Fruit fly (Drosophila melanogaster) whole organism, wandering third instar larva: Measurements from ENCODE around the gene CG13766.

Source experiments
- CrebA ChIP-seq: fragments of 200-800 bp; sonication (Bioruptor generic); optimal IDR thresholded peaks from 2 replicates; lab custom pipeline; 2016; ENCODE audit warnings: missing biosample characterization, mild to moderate bottlenecking, missing genetic modification characterization, borderline replicate concordance
- Dfd ChIP-seq: fragments of >200 bp; optimal IDR thresholded peaks from 2 replicates; lab custom pipeline; 2017; ENCODE audit warnings: missing biosample characterization, missing genetic modification characterization
- GATAd ChIP-seq: sonication (Bioruptor generic); optimal IDR thresholded peaks from 2 replicates; lab custom pipeline; 2016; ENCODE audit warnings: missing biosample characterization, missing genetic modification characterization
- HLH106 ChIP-seq: fragments of 200-800 bp; optimal IDR thresholded peaks from 3 replicates; lab custom pipeline; 2019; ENCODE audit warnings: missing biosample characterization, mild to moderate bottlenecking, missing genetic modification characterization, moderate library complexity
- Hnf4 ChIP-seq: fragments of 200-800 bp; sonication (Bioruptor generic); optimal IDR thresholded peaks from 2 replicates; lab custom pipeline; 2016; ENCODE audit warnings: missing biosample characterization, mild to moderate bottlenecking, missing genetic modification characterization
- Hr78 ChIP-seq: fragments of >200 bp; optimal IDR thresholded peaks from 2 replicates; lab custom pipeline; 2017; ENCODE audit warnings: missing biosample characterization, missing genetic modification characterization
- Jra ChIP-seq: sonication (Bioruptor generic); optimal IDR thresholded peaks from 2 replicates; lab custom pipeline; 2016; ENCODE audit warnings: missing biosample characterization, missing genetic modification characterization
- Mio ChIP-seq: sonication (Bioruptor generic); optimal IDR thresholded peaks from 2 replicates; lab custom pipeline; 2016; ENCODE audit warnings: missing biosample characterization, missing genetic modification characterization
- Myc ChIP-seq: fragments of >200 bp; optimal IDR thresholded peaks from 2 replicates; lab custom pipeline; 2017
- N ChIP-seq: fragments of >200 bp; optimal IDR thresholded peaks from 2 replicates; lab custom pipeline; 2018; ENCODE audit warnings: missing biosample characterization, missing external identifiers, missing genetic modification characterization
- OdsH ChIP-seq: fragments of 200-800 bp; sonication (Bioruptor generic); optimal IDR thresholded peaks from 2 replicates; lab custom pipeline; 2016; ENCODE audit warnings: missing biosample characterization, mild to moderate bottlenecking, missing genetic modification characterization
- Rel ChIP-seq, 2 experiments: fragments of 200-800 bp; sonication (Bioruptor generic) in 1 of 2; optimal IDR thresholded peaks; 2 replicates in 1 of 2; 3 replicates in 1 of 2; lab custom pipeline; 2016 to 2019; ENCODE audit warnings: mild to moderate bottlenecking in 2 of 2, missing biosample characterization in 2 of 2, missing genetic modification characterization in 2 of 2, moderate library complexity in 1 of 2
- Sp1 ChIP-seq: fragments of 200-800 bp; sonication (Bioruptor generic); optimal IDR thresholded peaks from 3 replicates; lab custom pipeline; 2019; ENCODE audit warnings: missing biosample characterization, mild to moderate bottlenecking, missing genetic modification characterization, moderate library complexity
- Vsx2 ChIP-seq: fragments of 200-300, 225-300 bp; sonication (Bioruptor generic); optimal IDR thresholded peaks from 2 replicates; lab custom pipeline; 2018; ENCODE audit warnings: missing biosample characterization, missing genetic modification characterization; ENCODE audit not compliant: partially characterized antibody
- br ChIP-seq: fragments of 200-800 bp; sonication (Bioruptor generic); optimal IDR thresholded peaks from 2 replicates; lab custom pipeline; 2016; ENCODE audit warnings: missing biosample characterization, missing genetic modification characterization
- brk ChIP-seq: fragments of 200-800 bp; sonication (Bioruptor generic); optimal IDR thresholded peaks from 2 replicates; lab custom pipeline; 2016; ENCODE audit warnings: missing biosample characterization, mild to moderate bottlenecking, missing genetic modification characterization
- dl ChIP-seq, 2 experiments: fragments of 175-275, 200-275 bp in 1 of 2; fragments of 200-275 bp in 1 of 2; sonication (Bioruptor generic); optimal IDR thresholded peaks; lab custom pipeline; 2018; ENCODE audit warnings: mild to moderate bottlenecking in 2 of 2, missing biosample characterization in 2 of 2, missing genetic modification characterization in 2 of 2, moderate library complexity in 2 of 2; ENCODE audit not compliant: partially characterized antibody in 2 of 2, insufficient read depth in 1 of 2
- dmrt93B ChIP-seq: fragments of 200-800 bp; sonication (Bioruptor generic); optimal IDR thresholded peaks from 2 replicates; lab custom pipeline; 2018; ENCODE audit warnings: missing biosample characterization, mild to moderate bottlenecking, missing genetic modification characterization
- dsf ChIP-seq: sonication (Bioruptor generic); optimal IDR thresholded peaks from 2 replicates; lab custom pipeline; 2016; ENCODE audit warnings: missing biosample characterization, missing genetic modification characterization, borderline replicate concordance
- ey ChIP-seq: fragments of 200-800 bp; sonication (Bioruptor generic); optimal IDR thresholded peaks from 2 replicates; lab custom pipeline; 2016; ENCODE audit warnings: missing biosample characterization, missing genetic modification characterization
- foxo ChIP-seq, 2 experiments: fragments of 200-800 bp; sonication (Bioruptor generic); optimal IDR thresholded peaks; 2 replicates in 1 of 2; 3 replicates in 1 of 2; lab custom pipeline; 2016 to 2017; ENCODE audit warnings: missing biosample characterization in 2 of 2, missing genetic modification characterization in 2 of 2
- fru ChIP-seq: fragments of 200-800 bp; sonication (Bioruptor generic); optimal IDR thresholded peaks from 3 replicates; lab custom pipeline; 2016; ENCODE audit warnings: missing biosample characterization, mild to moderate bottlenecking, missing genetic modification characterization
- jim ChIP-seq: fragments of 175-275, 200-325 bp; sonication (Bioruptor generic); optimal IDR thresholded peaks from 2 replicates; lab custom pipeline; 2016; ENCODE audit warnings: missing biosample characterization, mild to moderate bottlenecking, missing genetic modification characterization
- lola ChIP-seq: fragments of >200 bp; optimal IDR thresholded peaks from 2 replicates; lab custom pipeline; 2017; ENCODE audit warnings: missing biosample characterization, missing genetic modification characterization
- pan ChIP-seq: fragments of >200 bp; optimal IDR thresholded peaks from 2 replicates; lab custom pipeline; 2017
- psq ChIP-seq: fragments of 200-800 bp; sonication (Bioruptor generic); optimal IDR thresholded peaks from 3 replicates; lab custom pipeline; 2017; ENCODE audit warnings: missing biosample characterization, mild to moderate bottlenecking, missing genetic modification characterization, moderate library complexity
- rgr ChIP-seq: fragments of 200-800 bp; sonication (Bioruptor generic); optimal IDR thresholded peaks from 3 replicates; lab custom pipeline; 2016; ENCODE audit warnings: missing biosample characterization, mild to moderate bottlenecking, missing genetic modification characterization
- sage ChIP-seq: fragments of 200-800 bp; sonication (Bioruptor generic); optimal IDR thresholded peaks from 2 replicates; lab custom pipeline; 2016; ENCODE audit warnings: missing biosample characterization, mild to moderate bottlenecking, missing genetic modification characterization
- sv ChIP-seq: fragments of 200-800 bp; sonication (Bioruptor generic); optimal IDR thresholded peaks from 3 replicates; lab custom pipeline; 2016; ENCODE audit warnings: missing biosample characterization, missing genetic modification characterization
- tai ChIP-seq: sonication (Bioruptor generic); optimal IDR thresholded peaks from 2 replicates; lab custom pipeline; 2016; ENCODE audit warnings: missing biosample characterization, missing genetic modification characterization
- usp ChIP-seq: fragments of >200 bp; optimal IDR thresholded peaks from 2 replicates; lab custom pipeline; 2017; ENCODE audit warnings: missing biosample characterization, missing genetic modification characterization
- woc ChIP-seq: sonication (Bioruptor generic); optimal IDR thresholded peaks from 2 replicates; lab custom pipeline; 2016; ENCODE audit warnings: missing biosample characterization, mild to moderate bottlenecking, missing genetic modification characterization

Gene CG13766

dm6 chr2L:6534125-6534815 is 31.7 kb downstream of the CG13766 start:
- TF ChIP-seq CrebA (no peak), sv (GFP tag; lab: Kevin White, UChicago) (no peak), Dfd (GFP tag; lab: Kevin White, UChicago) (peak; percentile 84), br (GFP tag; lab: Kevin White, UChicago) (no peak), rgr (GFP tag; lab: Kevin White, UChicago) (no peak), woc (GFP tag; lab: Kevin White, UChicago) (no peak)
- TF ChIP-seq, all 38 proteins: peak for 1

- no peak for TF ChIP-seq Vsx2 (GFP tag; lab: Kevin White, UChicago)
- no peak for TF ChIP-seq Rel (GFP tag; optimal IDR thresholded peaks at IDR 0.05; lab: Kevin White, UChicago)
- TF ChIP-seq Rel (tag; optimal IDR thresholded peaks at IDR 0.05; lab: Kevin White, UChicago) = no peak
- no peak for TF ChIP-seq Jra (GFP tag; lab: Kevin White, UChicago)
- no peak for TF ChIP-seq woc (GFP tag; lab: Kevin White, UChicago)
- TF ChIP-seq Hr78 (GFP tag; lab: Kevin White, UChicago) = no peak
- no peak for TF ChIP-seq N (GFP tag; lab: Kevin White, UChicago)
- no peak for TF ChIP-seq OdsH (GFP tag; lab: Kevin White, UChicago)
- TF ChIP-seq GATAd (GFP tag; lab: Kevin White, UChicago) = no peak
- TF ChIP-seq foxo (GFP tag; optimal IDR thresholded peaks at IDR 0.05; lab: Kevin White, UChicago) = no peak
- no peak for TF ChIP-seq pan (lab: Kevin White, UChicago)
- no peak for TF ChIP-seq sage (GFP tag; lab: Kevin White, UChicago)
- TF ChIP-seq jim (GFP tag; lab: Kevin White, UChicago) = no peak
- no peak for TF ChIP-seq Myc (lab: Kevin White, UChicago)
- TF ChIP-seq Sp1 (GFP tag; lab: Kevin White, UChicago) = no peak
- TF ChIP-seq fru (GFP tag; lab: Kevin White, UChicago) = no peak
- no peak for TF ChIP-seq dl (GFP tag; optimal IDR thresholded peaks at IDR 0.05; lab: Kevin White, UChicago; ENCODE audit: insufficient read depth in 1 of 2, partially characterized antibody in 2 of 2)
- no peak for TF ChIP-seq ey (GFP tag; lab: Kevin White, UChicago)
- TF ChIP-seq Dfd (GFP tag; lab: Kevin White, UChicago) = no peak
- no peak for TF ChIP-seq HLH106 (tag; lab: Kevin White, UChicago)
- TF ChIP-seq, all 38 proteins: peak for 0
Observed at dm6 chr2L:6533719-6534118, 32.3 kb downstream of the CG13766 start.

dm6 chr2L:6532977-6533376 is 33.0 kb downstream of the CG13766 start:
- TF ChIP-seq woc (GFP tag; lab: Kevin White, UChicago) (no peak), tai (GFP tag; lab: Kevin White, UChicago) (no peak), dmrt93B (GFP tag; lab: Kevin White, UChicago) (no peak), N (GFP tag; lab: Kevin White, UChicago) (no peak), sv (GFP tag; lab: Kevin White, UChicago) (no peak), Dfd (GFP tag; lab: Kevin White, UChicago) (no peak), Sp1 (GFP tag; lab: Kevin White, UChicago) (no peak), CrebA (no peak), OdsH (GFP tag; lab: Kevin White, UChicago) (no peak), HLH106 (tag; lab: Kevin White, UChicago) (no peak), pan (lab: Kevin White, UChicago) (no peak), GATAd (GFP tag; lab: Kevin White, UChicago) (no peak), psq (GFP tag; lab: Kevin White, UChicago) (no peak), dl (GFP tag; optimal IDR thresholded peaks at IDR 0.05; lab: Kevin White, UChicago; ENCODE audit: insufficient read depth in 1 of 2, partially characterized antibody in 2 of 2) (no peak), br (GFP tag; lab: Kevin White, UChicago) (no peak), lola (GFP tag; lab: Kevin White, UChicago) (no peak), fru (GFP tag; lab: Kevin White, UChicago) (no peak), Mio (GFP tag; lab: Kevin White, UChicago) (no peak)

dm6 chr2L:6531985-6532699 is 33.8 kb downstream of the CG13766 start:
- TF ChIP-seq Mio (GFP tag; lab: Kevin White, UChicago) (no peak), psq (GFP tag; lab: Kevin White, UChicago) (no peak), dmrt93B (GFP tag; lab: Kevin White, UChicago) (no peak), Dfd (GFP tag; lab: Kevin White, UChicago) (no peak), brk (GFP tag; lab: Kevin White, UChicago) (no peak), OdsH (GFP tag; lab: Kevin White, UChicago) (no peak), jim (GFP tag; lab: Kevin White, UChicago) (no peak), dsf (no peak), HLH106 (tag; lab: Kevin White, UChicago) (no peak), fru (GFP tag; lab: Kevin White, UChicago) (no peak), tai (GFP tag; lab: Kevin White, UChicago) (no peak), Sp1 (GFP tag; lab: Kevin White, UChicago) (no peak), Hnf4 (GFP tag; lab: Kevin White, UChicago) (no peak), usp (GFP tag; lab: Kevin White, UChicago) (no peak), sv (GFP tag; lab: Kevin White, UChicago) (no peak)
